Worm (Caenorhabditis elegans) whole organism, L4 larva: ENCODE results near the gene srh-219.

Source experiments
- F44E2.7 ChIP-seq: fragments of 200-800 bp; sonication (Bioruptor generic); IDR thresholded peaks from 2 replicates; pipeline ENCODE4 v2.1.2; 2022; ENCODE audit warnings: missing genetic modification characterization, missing compliant biosample characterization
- T20F7.1 ChIP-seq: fragments of 200-800 bp; sonication (Bioruptor generic); optimal IDR thresholded peaks from 2 replicates; lab custom pipeline; 2018; ENCODE audit warnings: mild to moderate bottlenecking, missing genetic modification characterization, missing compliant biosample characterization
- aha-1 ChIP-seq: fragments of 150-350 bp; peaks from one replicate; lab custom pipeline; 2014; ENCODE audit warnings: missing biosample characterization, missing genetic modification characterization
- ama-1 ChIP-seq: fragments of 150-350 bp; optimal IDR thresholded peaks from 2 replicates; lab custom pipeline; 2014; ENCODE audit warnings: inconsistent platforms, mixed read lengths
- ceh-82 ChIP-seq: sonication (generic microtip); optimal IDR thresholded peaks from 2 replicates; lab custom pipeline; 2017; ENCODE audit warnings: missing biosample characterization, missing genetic modification characterization
- fkh-10 ChIP-seq: fragments of 150-350 bp; optimal IDR thresholded peaks from 2 replicates; lab custom pipeline; 2014; ENCODE audit warnings: missing biosample characterization, missing genetic modification reagents, missing genetic modification characterization
- lin-13 ChIP-seq: fragments of 150-350 bp; optimal IDR thresholded peaks from 2 replicates; lab custom pipeline; 2014; ENCODE audit warnings: missing biosample characterization, missing genetic modification reagents, missing genetic modification characterization
- lin-39 ChIP-seq: fragments of 150-350 bp; optimal IDR thresholded peaks from 2 replicates; lab custom pipeline; 2014; ENCODE audit warnings: missing biosample characterization, missing genetic modification reagents, missing genetic modification characterization
- lir-3 ChIP-seq: sonication (generic microtip); optimal IDR thresholded peaks from 2 replicates; lab custom pipeline; 2016; ENCODE audit warnings: mild to moderate bottlenecking, missing genetic modification characterization, missing compliant biosample characterization
- madf-5 ChIP-seq, 2 experiments: fragments of 200-800 bp; sonication (Bioruptor generic); IDR thresholded peaks; 2 replicates each; pipeline ENCODE4 v1.3.6; 2022; ENCODE audit warnings: missing compliant biosample characterization in 2 of 2, missing genetic modification characterization in 2 of 2
- nhr-41 ChIP-seq: fragments of 200-800 bp; sonication (Bioruptor generic); IDR thresholded peaks from 2 replicates; pipeline ENCODE4 v1.3.6; 2022; ENCODE audit warnings: missing genetic modification reagents, missing genetic modification characterization, missing compliant biosample characterization
- pqm-1 ChIP-seq: sonication (generic microtip); optimal IDR thresholded peaks from 2 replicates; lab custom pipeline; 2017; ENCODE audit warnings: missing biosample characterization, missing genetic modification characterization
- saeg-2 ChIP-seq: fragments of 200-800 bp; sonication (Bioruptor generic); IDR thresholded peaks from 2 replicates; pipeline ENCODE4 v1.3.6; 2022; ENCODE audit warnings: missing genetic modification reagents, missing genetic modification characterization, missing compliant biosample characterization
- unc-62 ChIP-seq, 3 experiments: fragments of 150-350 bp in 1 of 3; sonication (generic microtip); optimal IDR thresholded peaks in 2 of 3; peaks in 1 of 3; 1 replicate in 1 of 3; 2 replicates in 2 of 3; lab custom pipeline; 2014 to 2017; ENCODE audit warnings: missing biosample characterization in 3 of 3, missing genetic modification characterization in 3 of 3, missing genetic modification reagents in 3 of 3, missing genotype in 1 of 3

- no peak for TF ChIP-seq pqm-1 (tag; lab: Kevin White, UChicago)
- TF ChIP-seq ceh-82, result no peak
- no peak for TF ChIP-seq madf-5 (GFP tag; IDR thresholded peaks at IDR 0.05; lab: Robert Waterston, UW)
- TF ChIP-seq lir-3 (tag; lab: Kevin White, UChicago), result no peak
- TF ChIP-seq lin-39 (tag; lab: Kevin White, UChicago), result no peak
- TF ChIP-seq nhr-41 (GFP tag; lab: Robert Waterston, UW), result no peak
- no peak for TF ChIP-seq fkh-10 (GFP tag; lab: Kevin White, UChicago)
- no peak for TF ChIP-seq aha-1 (tag; lab: Kevin White, UChicago)
- TF ChIP-seq saeg-2 (GFP tag; lab: Robert Waterston, UW), result no peak
- no peak for TF ChIP-seq F44E2.7
- TF ChIP-seq lin-13 (GFP tag; lab: Kevin White, UChicago), result no peak
- no peak for TF ChIP-seq ama-1 (lab: Kevin White, UChicago)
- TF ChIP-seq T20F7.1 (GFP tag; lab: Kevin White, UChicago), result no peak
- no peak for TF ChIP-seq unc-62 (GFP tag; optimal IDR thresholded peaks at IDR 0.05 in 1 of 2; lab: Kevin White, UChicago)
- TF ChIP-seq unc-62 (tag; optimal IDR thresholded peaks at IDR 0.05; lab: Kevin White, UChicago), result no peak
These were observed 21.2 kb downstream of the srh-219 start for ce11 chrV:15516476-15516875.
